Fruit fly (Drosophila melanogaster) whole organism, embryonic: Measurements from ENCODE around the gene IntS14.

ENCODE experiments used
- Bteb2 ChIP-seq: fragments of 200-800 bp; sonication (Bioruptor generic); optimal IDR thresholded peaks from 2 replicates; lab custom pipeline; 2016; ENCODE audit warnings: missing biosample characterization, missing genetic modification characterization
- C15 ChIP-seq: fragments of 200-800 bp; sonication (Bioruptor generic); IDR thresholded peaks from 3 replicates; pipeline ENCODE4 v1.3.6; 2022; ENCODE audit warnings: missing biosample characterization, missing genetic modification characterization
- CG1024 ChIP-seq: fragments of 200-800 bp; sonication (Bioruptor generic); IDR thresholded peaks from 2 replicates; pipeline ENCODE4 v1.3.6; 2022; ENCODE audit warnings: missing biosample characterization, missing genetic modification characterization
- CG10565 ChIP-seq: fragments of 200-800 bp; sonication (Bioruptor generic); optimal IDR thresholded peaks from 3 replicates; lab custom pipeline; 2016; ENCODE audit warnings: missing biosample characterization, mild to moderate bottlenecking, missing genetic modification characterization
- CG12155 ChIP-seq: fragments of 200-800 bp; sonication (Bioruptor generic); optimal IDR thresholded peaks from 3 replicates; lab custom pipeline; 2016; ENCODE audit warnings: missing biosample characterization, missing genetic modification characterization
- CG13624 ChIP-seq: fragments of 200-800 bp; sonication (Bioruptor generic); optimal IDR thresholded peaks from 2 replicates; lab custom pipeline; 2016; ENCODE audit warnings: missing biosample characterization, missing genetic modification characterization
- CG14014 ChIP-seq: fragments of 200-800 bp; sonication (Bioruptor generic); IDR thresholded peaks from 2 replicates; pipeline ENCODE4 v1.3.6; 2022; ENCODE audit warnings: missing biosample characterization, missing genetic modification characterization
- CG15696 ChIP-seq: fragments of 200-800 bp; sonication (Bioruptor generic); optimal IDR thresholded peaks from 2 replicates; lab custom pipeline; 2019; ENCODE audit warnings: missing biosample characterization, mild to moderate bottlenecking, missing genetic modification characterization, moderate library complexity
- CG1603 ChIP-seq: fragments of 200-800 bp; sonication (Bioruptor generic); optimal IDR thresholded peaks from 2 replicates; lab custom pipeline; 2019; ENCODE audit warnings: missing biosample characterization, mild to moderate bottlenecking, missing genetic modification characterization, moderate library complexity
- CG17361 ChIP-seq: fragments of 200-800 bp; sonication (Bioruptor generic); IDR thresholded peaks from 3 replicates; pipeline ENCODE4 v1.3.6; 2022; ENCODE audit warnings: missing biosample characterization, missing genetic modification characterization
- CG17802 ChIP-seq: fragments of 200-800 bp; sonication (Bioruptor generic); optimal IDR thresholded peaks from 2 replicates; lab custom pipeline; 2018; ENCODE audit warnings: missing biosample characterization, mild to moderate bottlenecking, missing genetic modification characterization, moderate library complexity
- CG18764 ChIP-seq: fragments of 200-800 bp; sonication (Bioruptor generic); optimal IDR thresholded peaks from 3 replicates; lab custom pipeline; 2016; ENCODE audit warnings: missing biosample characterization, missing genetic modification characterization
- CG2129 ChIP-seq: fragments of 200-800 bp; sonication (Bioruptor generic); IDR thresholded peaks from 2 replicates; pipeline ENCODE4 v1.3.6; 2022; ENCODE audit warnings: missing biosample characterization, missing genetic modification characterization; ENCODE audit not compliant: partially characterized antibody
- CG32532 ChIP-seq: fragments of 200-800 bp; sonication (Bioruptor generic); IDR thresholded peaks from 2 replicates; pipeline ENCODE4 v1.3.6; 2022; ENCODE audit warnings: missing biosample characterization, missing genetic modification characterization
- CG32767 ChIP-seq: fragments of 200-800 bp; sonication (Bioruptor generic); IDR thresholded peaks from 2 replicates; pipeline ENCODE4 v1.3.6; 2022; ENCODE audit warnings: missing biosample characterization, missing genetic modification characterization
- CG42726 ChIP-seq: fragments of 200-800 bp; sonication (Bioruptor generic); IDR thresholded peaks from 2 replicates; pipeline ENCODE4 v1.3.6; 2022; ENCODE audit warnings: missing biosample characterization, missing genetic modification characterization; ENCODE audit not compliant: partially characterized antibody
- CG4328 ChIP-seq: fragments of 200-800 bp; sonication (Bioruptor generic); optimal IDR thresholded peaks from 3 replicates; lab custom pipeline; 2017; ENCODE audit warnings: missing biosample characterization, missing genetic modification reagents, missing genetic modification characterization
- CG4360 ChIP-seq: fragments of 200-800 bp; sonication (Bioruptor generic); IDR thresholded peaks from 2 replicates; pipeline ENCODE4 v1.3.6; 2022; ENCODE audit warnings: missing biosample characterization, missing genetic modification characterization
- CG4617 ChIP-seq: fragments of 200-800 bp; sonication (Bioruptor generic); optimal IDR thresholded peaks from 3 replicates; lab custom pipeline; 2016; ENCODE audit warnings: missing biosample characterization, missing genetic modification characterization, borderline replicate concordance
- CHES-1-like ChIP-seq: fragments of 200-800 bp; sonication (Bioruptor generic); optimal IDR thresholded peaks from 2 replicates; lab custom pipeline; 2016; ENCODE audit warnings: missing biosample characterization, missing genetic modification characterization
- CkIIα-i1 ChIP-seq: fragments of 200-800 bp; sonication (Bioruptor generic); IDR thresholded peaks from 2 replicates; pipeline ENCODE4 v1.3.6; 2022; ENCODE audit warnings: missing biosample characterization, missing genetic modification characterization
- Doc2 ChIP-seq: fragments of 200-800 bp; sonication (Bioruptor generic); IDR thresholded peaks from 2 replicates; pipeline ENCODE4 v1.3.6; 2022; ENCODE audit warnings: missing biosample characterization, missing genetic modification characterization
- Dref ChIP-seq: fragments of 200-800 bp; sonication (Bioruptor generic); IDR thresholded peaks from 2 replicates; pipeline ENCODE4 v1.3.6; 2022; ENCODE audit warnings: missing biosample characterization, missing genetic modification characterization
- E2f2 ChIP-seq: fragments of 200-800 bp; sonication (Bioruptor generic); IDR thresholded peaks from 2 replicates; pipeline ENCODE4 v1.3.6; 2022; ENCODE audit warnings: missing biosample characterization, missing genetic modification characterization
- HLH54F ChIP-seq: fragments of 200-800 bp; sonication (Bioruptor generic); optimal IDR thresholded peaks from 3 replicates; lab custom pipeline; 2016; ENCODE audit warnings: missing biosample characterization, missing genetic modification characterization
- Lhr ChIP-seq: fragments of 200-800 bp; sonication (Bioruptor generic); optimal IDR thresholded peaks from 3 replicates; lab custom pipeline; 2017; ENCODE audit warnings: mild to moderate bottlenecking, missing biosample characterization, missing genetic modification reagents, missing genetic modification characterization
- MTF-1 ChIP-seq: fragments of 200-800 bp; sonication (Bioruptor generic); optimal IDR thresholded peaks from 2 replicates; lab custom pipeline; 2018; ENCODE audit warnings: missing biosample characterization, mild to moderate bottlenecking, missing genetic modification characterization, borderline replicate concordance
- Oli ChIP-seq: fragments of 200-800 bp; sonication (Bioruptor generic); optimal IDR thresholded peaks from 2 replicates; lab custom pipeline; 2018; ENCODE audit warnings: missing biosample characterization, mild to moderate bottlenecking, missing genetic modification characterization, moderate library complexity
- Pdp1 ChIP-seq, 2 experiments: fragments of 200-800 bp; sonication (Bioruptor generic); optimal IDR thresholded peaks; 3 replicates each; lab custom pipeline; 2016; ENCODE audit warnings: missing biosample characterization in 2 of 2, missing genetic modification characterization in 2 of 2, mild to moderate bottlenecking in 1 of 2, moderate library complexity in 1 of 2
- Sox100B ChIP-seq: fragments of 200-800 bp; sonication (Bioruptor generic); optimal IDR thresholded peaks from 3 replicates; lab custom pipeline; 2018; ENCODE audit warnings: missing biosample characterization, mild to moderate bottlenecking, missing genetic modification characterization
- aop ChIP-seq: fragments of 200-800 bp; sonication (Bioruptor generic); IDR thresholded peaks from 2 replicates; pipeline ENCODE4 v1.3.6; 2022; ENCODE audit warnings: missing biosample characterization, missing genetic modification characterization
- cad ChIP-seq: fragments of >200 bp; optimal IDR thresholded peaks from 2 replicates; lab custom pipeline; 2017; ENCODE audit warnings: missing biosample characterization, missing genetic modification characterization
- dmrt11E ChIP-seq: fragments of 200-800 bp; sonication (Bioruptor generic); optimal IDR thresholded peaks from 3 replicates; lab custom pipeline; 2018; ENCODE audit warnings: missing biosample characterization, mild to moderate bottlenecking, missing genetic modification characterization, moderate library complexity
- fru ChIP-seq: fragments of >200 bp; optimal IDR thresholded peaks from 2 replicates; lab custom pipeline; 2017
- hth ChIP-seq: fragments of >200 bp; optimal IDR thresholded peaks from 2 replicates; lab custom pipeline; 2017; ENCODE audit warnings: inconsistent platforms
- kah ChIP-seq: fragments of 200-800 bp; sonication (Bioruptor generic); optimal IDR thresholded peaks from 2 replicates; lab custom pipeline; 2018; ENCODE audit warnings: missing biosample characterization, mild to moderate bottlenecking, missing genetic modification characterization
- kay ChIP-seq: fragments of 200-800 bp; sonication (Bioruptor generic); optimal IDR thresholded peaks from 2 replicates; lab custom pipeline; 2016; ENCODE audit warnings: missing biosample characterization, missing genetic modification characterization
- lbe ChIP-seq: fragments of 200-800 bp; sonication (Bioruptor generic); optimal IDR thresholded peaks from 2 replicates; lab custom pipeline; 2016; ENCODE audit warnings: missing biosample characterization, mild to moderate bottlenecking, missing genetic modification characterization
- lmd ChIP-seq: fragments of 200-800 bp; sonication (Bioruptor generic); IDR thresholded peaks from 2 replicates; pipeline ENCODE4 v1.3.6; 2022; ENCODE audit warnings: missing biosample characterization, missing genetic modification characterization
- lov ChIP-seq, 2 experiments: fragments of 200-800 bp in 1 of 2; fragments of >200 bp in 1 of 2; sonication (Bioruptor generic) in 1 of 2; IDR thresholded peaks in 1 of 2; optimal IDR thresholded peaks in 1 of 2; 2 replicates in 1 of 2; 3 replicates in 1 of 2; pipeline versions ENCODE4 v1.3.6 to Lab custom; 2017 to 2022; ENCODE audit warnings: missing biosample characterization in 1 of 2, missing genetic modification characterization in 1 of 2
- odd ChIP-seq: fragments of 200-800 bp; sonication (Bioruptor generic); optimal IDR thresholded peaks from 2 replicates; lab custom pipeline; 2017; ENCODE audit warnings: missing biosample characterization, mild to moderate bottlenecking, missing genetic modification characterization
- phol ChIP-seq: fragments of 200-800 bp; sonication (Bioruptor generic); optimal IDR thresholded peaks from 3 replicates; lab custom pipeline; 2018; ENCODE audit warnings: missing biosample characterization, mild to moderate bottlenecking, missing genetic modification characterization, moderate library complexity
- rib ChIP-seq: fragments of 200-800 bp; sonication (Bioruptor generic); IDR thresholded peaks from 2 replicates; pipeline ENCODE4 v1.3.6; 2022; ENCODE audit warnings: missing biosample characterization, missing genetic modification characterization
- schlank ChIP-seq: fragments of 200-800 bp; sonication (Bioruptor generic); optimal IDR thresholded peaks from 2 replicates; lab custom pipeline; 2018; ENCODE audit warnings: missing biosample characterization, mild to moderate bottlenecking, missing genetic modification characterization
- sna ChIP-seq: fragments of 200-800 bp; sonication (Bioruptor generic); IDR thresholded peaks from 2 replicates; pipeline ENCODE4 v1.3.6; 2022; ENCODE audit warnings: missing biosample characterization, missing genetic modification characterization; ENCODE audit not compliant: partially characterized antibody
- sqz ChIP-seq: fragments of 200-800 bp; sonication (Bioruptor generic); optimal IDR thresholded peaks from 3 replicates; lab custom pipeline; 2018; ENCODE audit warnings: missing biosample characterization, mild to moderate bottlenecking, missing genetic modification characterization
- tap ChIP-seq: fragments of 200-800 bp; optimal IDR thresholded peaks from 3 replicates; lab custom pipeline; 2019; ENCODE audit warnings: missing biosample characterization, mild to moderate bottlenecking, missing genetic modification characterization, moderate library complexity
- twi ChIP-seq: fragments of 200-800 bp; optimal IDR thresholded peaks from 2 replicates; lab custom pipeline; 2019; ENCODE audit warnings: missing biosample characterization, mild to moderate bottlenecking, missing genetic modification characterization, moderate library complexity
- tx ChIP-seq: fragments of 200-800 bp; sonication (Bioruptor generic); optimal IDR thresholded peaks from 2 replicates; lab custom pipeline; 2016; ENCODE audit warnings: missing biosample characterization, missing genetic modification characterization
- wek ChIP-seq: fragments of 200-800 bp; sonication (Bioruptor generic); optimal IDR thresholded peaks from 3 replicates; lab custom pipeline; 2018; ENCODE audit warnings: missing biosample characterization, mild to moderate bottlenecking, missing genetic modification characterization, moderate library complexity

IntS14 gene

DNA sequence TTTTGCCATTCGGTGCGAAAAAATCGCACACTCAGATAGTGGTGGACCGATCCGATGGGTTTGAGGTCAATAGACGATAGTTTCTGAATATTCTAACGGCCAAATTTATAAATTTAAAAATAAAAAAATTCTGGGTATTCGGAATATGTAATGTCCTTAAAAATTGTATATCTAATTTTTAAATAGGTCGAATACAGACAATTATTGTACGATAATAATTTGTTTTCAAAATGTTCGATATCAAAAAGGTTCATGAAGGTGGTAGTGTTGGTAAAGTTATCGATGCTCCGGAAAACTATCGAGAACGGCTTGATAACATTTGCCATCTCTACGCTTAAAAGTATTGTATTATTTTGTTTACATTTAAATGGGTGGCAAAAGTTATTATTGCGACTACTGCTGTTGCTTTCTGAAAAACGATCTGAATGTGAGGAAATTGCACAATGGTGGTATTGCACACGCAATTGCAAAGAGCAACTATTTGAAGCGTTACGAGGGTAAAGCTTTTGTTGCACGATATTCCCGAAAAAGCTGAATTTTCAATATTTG is 5.7 kb downstream of the IntS14 start, which contains the start of the genes CG31922 and Plap (continued):
- peak; percentile 60 for TF ChIP-seq CG32532
- TF ChIP-seq aop (GFP tag; lab: Robert Waterston, UW): no peak
- TF ChIP-seq CkIIα-i1 (GFP tag; lab: Robert Waterston, UW): no peak
- TF ChIP-seq CG13624 (GFP tag; lab: Kevin White, UChicago): peak; percentile 81
- TF ChIP-seq CG42726: no peak
- peak; percentile 66 for TF ChIP-seq CG18764 (GFP tag; lab: Kevin White, UChicago)
- peak; percentile 66 for TF ChIP-seq Dref (GFP tag; lab: Robert Waterston, UW)
- TF ChIP-seq Oli (tag; lab: Kevin White, UChicago): peak; percentile 51
- peak; percentile 58 for TF ChIP-seq twi (tag; lab: Kevin White, UChicago)
- TF ChIP-seq cad: no peak
- TF ChIP-seq Pdp1 (GFP tag; optimal IDR thresholded peaks at IDR 0.05; lab: Kevin White, UChicago): peak; percentile 63 to 68
- no peak for TF ChIP-seq lov (optimal IDR thresholded peaks at IDR 0.05; lab: Kevin White, UChicago)
- no peak for TF ChIP-seq lov (GFP tag; IDR thresholded peaks at IDR 0.05; lab: Robert Waterston, UW)
- no peak for TF ChIP-seq CG4360 (GFP tag; lab: Robert Waterston, UW)
- TF ChIP-seq odd (GFP tag; lab: Kevin White, UChicago): no peak
- no peak for TF ChIP-seq CG1024
- peak; percentile 41 for TF ChIP-seq tx (GFP tag; lab: Kevin White, UChicago)
- 0 out of 2 replicates have a peak, but pooled peaks have one; percentile 30 for TF ChIP-seq CG14014 (GFP tag; lab: Robert Waterston, UW)
- no peak for TF ChIP-seq fru
- TF ChIP-seq CHES-1-like (GFP tag; lab: Kevin White, UChicago): peak; percentile 56
- TF ChIP-seq C15 (GFP tag; lab: Robert Waterston, UW): no peak
- TF ChIP-seq hth: no peak
- peak; percentile 79 for TF ChIP-seq phol (tag; lab: Kevin White, UChicago)
- TF ChIP-seq CG4617 (GFP tag; lab: Kevin White, UChicago): peak; percentile 68
- no peak for TF ChIP-seq CG10565 (GFP tag; lab: Kevin White, UChicago)
- TF ChIP-seq rib (GFP tag; lab: Robert Waterston, UW): peak; percentile 84
- no peak for TF ChIP-seq schlank
- TF ChIP-seq Bteb2 (GFP tag; lab: Kevin White, UChicago): peak; percentile 56
- peak; percentile 71 for TF ChIP-seq lbe (GFP tag; lab: Kevin White, UChicago)
- peak; percentile 90 for TF ChIP-seq sna
- no peak for TF ChIP-seq Doc2 (GFP tag; lab: Robert Waterston, UW)
- TF ChIP-seq CG12155: peak; percentile 80
- TF ChIP-seq CG17361 (GFP tag; lab: Robert Waterston, UW): peak; percentile 77
- no peak for TF ChIP-seq CG17802 (tag; lab: Kevin White, UChicago)
- peak; percentile 69 for TF ChIP-seq CG15696 (tag; lab: Kevin White, UChicago)
- peak; percentile 69 for TF ChIP-seq dmrt11E (tag; lab: Kevin White, UChicago)
- TF ChIP-seq HLH54F: peak; percentile 75
- TF ChIP-seq CG32767 (GFP tag; lab: Robert Waterston, UW): peak; percentile 36; the same call in 1 of the 2 replicates
- no peak for TF ChIP-seq MTF-1
- peak; percentile 91 for TF ChIP-seq CG2129 (GFP tag; lab: Robert Waterston, UW)
- peak; percentile 53 for TF ChIP-seq kay
- no peak for TF ChIP-seq CG1603 (tag; lab: Kevin White, UChicago)
- peak; percentile 59 for TF ChIP-seq E2f2
- no peak for TF ChIP-seq wek (GFP tag; lab: Kevin White, UChicago)
- no peak for TF ChIP-seq Sox100B (GFP tag; lab: Kevin White, UChicago)
- peak; percentile 55 for TF ChIP-seq CG4328
- TF ChIP-seq Lhr (GFP tag; lab: Kevin White, UChicago): peak; percentile 59
- TF ChIP-seq kah: no peak
- no peak for TF ChIP-seq tap (tag; lab: Kevin White, UChicago)
- no peak for TF ChIP-seq sqz (GFP tag; lab: Kevin White, UChicago)
- peak; percentile 43; the same call in 1 of the 2 replicates for TF ChIP-seq lmd (GFP tag; lab: Robert Waterston, UW)
